Fruit fly (Drosophila melanogaster): ENCODE results near the gene Cog4.

Cog4 gene

dm6 chr2L:10437317-10437716 lies 51.1 kb downstream of the Cog4 start, which contains the start of gene STUB1:
Gene STUB1 (plus strand): TSS chr2L:10437548.
- TF ChIP-seq CG15710 (tag; optimal IDR thresholded peaks at IDR 0.05) (no peak), CG17806 (tag; optimal IDR thresholded peaks at IDR 0.05) (no peak), fd96Ca (GFP tag; IDR thresholded peaks at IDR 0.05) (no peak), CG13204 (GFP tag; optimal IDR thresholded peaks at IDR 0.05) (no peak), CG32121 (GFP tag; IDR thresholded peaks at IDR 0.05) (no peak), CG8159 (tag; optimal IDR thresholded peaks at IDR 0.05) (no peak), Snoo (tag; optimal IDR thresholded peaks at IDR 0.05) (no peak), gl (tag; optimal IDR thresholded peaks at IDR 0.05) (no peak), Pif1A (GFP tag; optimal IDR thresholded peaks at IDR 0.05) (no peak), rn (GFP tag; IDR thresholded peaks at IDR 0.05) (no peak), CG8301 (tag; optimal IDR thresholded peaks at IDR 0.05) (no peak), CG10348 (GFP tag; IDR thresholded peaks at IDR 0.05) (no peak), Ets98B (GFP tag; IDR thresholded peaks at IDR 0.05) (no peak), Pif1B (GFP tag; optimal IDR thresholded peaks at IDR 0.05) (no peak), D1 (tag; optimal IDR thresholded peaks at IDR 0.05) (no peak), EcR (GFP tag; optimal IDR thresholded peaks at IDR 0.05) (no peak), CG12605 (GFP tag; IDR thresholded peaks at IDR 0.05) (no peak), CG9948 (tag; optimal IDR thresholded peaks at IDR 0.05) (no peak), CG34367 (tag; optimal IDR thresholded peaks at IDR 0.05) (no peak), CG4496 (GFP tag; IDR thresholded peaks at IDR 0.05) (no peak)

dm6 chr2L:10435606-10436160 lies 52.7 kb downstream of the Cog4 start, which contains the start of the genes TBC1D16 and holn1:
Gene TBC1D16 (minus strand): TSS chr2L:10435656.
Gene holn1 (plus strand): TSS chr2L:10435995.
- TF ChIP-seq CG13204 (GFP tag; optimal IDR thresholded peaks at IDR 0.05) (no peak), rn (GFP tag; IDR thresholded peaks at IDR 0.05) (no peak), CG17806 (tag; optimal IDR thresholded peaks at IDR 0.05) (no peak), fd96Ca (GFP tag; IDR thresholded peaks at IDR 0.05) (no peak), CG9948 (tag; optimal IDR thresholded peaks at IDR 0.05) (no peak), CG15710 (tag; optimal IDR thresholded peaks at IDR 0.05) (no peak), CG10348 (GFP tag; IDR thresholded peaks at IDR 0.05) (no peak), CG34367 (tag; optimal IDR thresholded peaks at IDR 0.05) (no peak), Pif1A (GFP tag; optimal IDR thresholded peaks at IDR 0.05) (no peak), D1 (tag; optimal IDR thresholded peaks at IDR 0.05) (no peak)
